Fruit fly (Drosophila melanogaster) whole organism, prepupa: ENCODE measurements around the gene fog.

Experiments used
- Blimp-1 ChIP-seq: fragments of 200-800 bp; sonication (Bioruptor generic); optimal IDR thresholded peaks from 3 replicates; lab custom pipeline; 2017; ENCODE audit warnings: missing biosample characterization, missing genetic modification characterization, mild to moderate bottlenecking, moderate library complexity, missing genetic modification reagents
- CG31627 ChIP-seq: fragments of 200-800 bp; sonication (Bioruptor generic); optimal IDR thresholded peaks from 3 replicates; lab custom pipeline; 2016; ENCODE audit warnings: missing biosample characterization, missing genetic modification characterization
- CG34406 ChIP-seq: fragments of 200-800 bp; sonication (Bioruptor generic); optimal IDR thresholded peaks from 3 replicates; lab custom pipeline; 2016; ENCODE audit warnings: missing biosample characterization, missing genetic modification characterization
- CG6276 ChIP-seq: fragments of 200-800 bp; sonication (Bioruptor generic); optimal IDR thresholded peaks from 2 replicates; lab custom pipeline; 2017; ENCODE audit warnings: missing biosample characterization, mild to moderate bottlenecking, missing genetic modification characterization
- CG6808 ChIP-seq: fragments of 200-800 bp; sonication (Bioruptor generic); optimal IDR thresholded peaks from 3 replicates; lab custom pipeline; 2017; ENCODE audit warnings: missing biosample characterization, missing genetic modification characterization, mild to moderate bottlenecking, moderate library complexity, missing genetic modification reagents
- Ets96B ChIP-seq: fragments of 200-800 bp; optimal IDR thresholded peaks from 2 replicates; lab custom pipeline; 2019; ENCODE audit warnings: missing biosample characterization, mild to moderate bottlenecking, missing genetic modification characterization, moderate library complexity
- Hr39 ChIP-seq: fragments of 200-800 bp; sonication (Bioruptor generic); optimal IDR thresholded peaks from 2 replicates; lab custom pipeline; 2016; ENCODE audit warnings: missing biosample characterization, missing genetic modification characterization
- Met ChIP-seq: fragments of 200-800 bp; sonication (Bioruptor generic); optimal IDR thresholded peaks from 3 replicates; lab custom pipeline; 2016; ENCODE audit warnings: missing biosample characterization, missing genetic modification characterization
- OdsH ChIP-seq: fragments of 200-800 bp; sonication (Bioruptor generic); optimal IDR thresholded peaks from 3 replicates; lab custom pipeline; 2016; ENCODE audit warnings: missing biosample characterization, missing genetic modification characterization
- Sox102F ChIP-seq: fragments of 200-800 bp; sonication (Bioruptor generic); optimal IDR thresholded peaks from 2 replicates; lab custom pipeline; 2016; ENCODE audit warnings: missing biosample characterization, mild to moderate bottlenecking, missing genetic modification characterization
- Sox14 ChIP-seq: fragments of 200-800 bp; sonication (Bioruptor generic); optimal IDR thresholded peaks from 3 replicates; lab custom pipeline; 2016; ENCODE audit warnings: missing biosample characterization, missing genetic modification characterization
- Sox15 ChIP-seq: fragments of 200-800 bp; sonication (Bioruptor generic); optimal IDR thresholded peaks from 3 replicates; lab custom pipeline; 2016; ENCODE audit warnings: missing biosample characterization, missing genetic modification characterization
- dsx ChIP-seq: fragments of 200-800 bp; optimal IDR thresholded peaks from 3 replicates; lab custom pipeline; 2019; ENCODE audit warnings: missing biosample characterization, mild to moderate bottlenecking, missing genetic modification characterization, moderate library complexity; ENCODE audit not compliant: poor library complexity, severe bottlenecking
- ss ChIP-seq, 2 experiments: fragments of 200-800 bp; sonication (Bioruptor generic); optimal IDR thresholded peaks; 2 replicates in 1 of 2; 3 replicates in 1 of 2; lab custom pipeline; 2017 to 2018; ENCODE audit warnings: mild to moderate bottlenecking in 2 of 2, missing biosample characterization in 2 of 2, missing genetic modification characterization in 2 of 2, moderate library complexity in 1 of 2

DNA sequence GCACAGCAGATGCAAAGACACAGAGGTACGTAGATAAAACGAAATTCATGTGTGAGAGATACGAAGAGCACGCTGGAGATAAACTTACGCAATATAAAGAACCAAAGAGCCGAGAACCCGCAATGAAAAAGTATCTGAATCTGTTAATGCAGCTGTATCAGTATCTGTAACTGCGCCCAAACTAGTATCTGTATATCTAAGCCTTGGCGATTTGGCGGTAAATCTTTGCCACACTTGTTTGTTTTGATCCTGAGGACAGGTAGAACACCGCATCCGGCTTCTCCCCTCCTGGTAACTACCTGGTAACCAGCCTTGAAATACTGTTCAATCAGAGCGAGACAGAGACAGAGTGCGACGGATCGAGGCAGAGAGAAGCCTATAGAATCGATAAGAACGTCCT lies 18.6 kb downstream of the fog start:
- TF ChIP-seq Blimp-1 (GFP tag; lab: Kevin White, UChicago) (no peak), CG6276 (no peak), dsx (no peak), Sox14 (GFP tag; lab: Kevin White, UChicago) (no peak), Met (GFP tag; lab: Kevin White, UChicago) (no peak), CG34406 (no peak), CG6808 (no peak), Ets96B (no peak), CG31627 (GFP tag; lab: Kevin White, UChicago) (no peak), Hr39 (GFP tag; lab: Kevin White, UChicago) (no peak), Sox102F (GFP tag; lab: Kevin White, UChicago) (no peak), ss (GFP tag; optimal IDR thresholded peaks at IDR 0.05; lab: Kevin White, UChicago) (no peak), Sox15 (GFP tag; lab: Kevin White, UChicago) (no peak), OdsH (GFP tag; lab: Kevin White, UChicago) (no peak)
